Fruit fly (Drosophila melanogaster) whole organism, pupa: ENCODE measurements around the gene Lar.

Experiments used
- CG10348 ChIP-seq: fragments of 200-800 bp; sonication (Bioruptor generic); IDR thresholded peaks from 2 replicates; pipeline ENCODE4 v1.3.6; 2022; ENCODE audit warnings: missing biosample characterization, missing genetic modification characterization
- CG12605 ChIP-seq: fragments of 200-800 bp; sonication (Bioruptor generic); IDR thresholded peaks from 2 replicates; pipeline ENCODE4 v1.3.6; 2022; ENCODE audit warnings: missing biosample characterization, missing genetic modification characterization
- CG13204 ChIP-seq: fragments of 200-800 bp; sonication (Bioruptor generic); optimal IDR thresholded peaks from 2 replicates; lab custom pipeline; 2018; ENCODE audit warnings: missing biosample characterization, mild to moderate bottlenecking, missing genetic modification characterization, moderate library complexity
- CG14655 ChIP-seq: fragments of 200-800 bp; sonication (Bioruptor generic); optimal IDR thresholded peaks from 3 replicates; lab custom pipeline; 2017; ENCODE audit warnings: mild to moderate bottlenecking, missing biosample characterization, missing genetic modification reagents, missing genetic modification characterization
- CG15710 ChIP-seq: fragments of 200-800 bp; sonication (Bioruptor generic); optimal IDR thresholded peaks from 2 replicates; lab custom pipeline; 2018; ENCODE audit warnings: missing biosample characterization, mild to moderate bottlenecking, missing genetic modification characterization, moderate library complexity
- CG17806 ChIP-seq: fragments of 200-800 bp; sonication (Bioruptor generic); optimal IDR thresholded peaks from 2 replicates; lab custom pipeline; 2018; ENCODE audit warnings: missing biosample characterization, mild to moderate bottlenecking, missing genetic modification characterization, moderate library complexity
- CG32121 ChIP-seq: fragments of 200-800 bp; sonication (Bioruptor generic); IDR thresholded peaks from 2 replicates; pipeline ENCODE4 v1.3.6; 2022; ENCODE audit warnings: missing biosample characterization, missing genetic modification characterization
- CG34367 ChIP-seq: fragments of 200-800 bp; sonication (Bioruptor generic); optimal IDR thresholded peaks from 2 replicates; lab custom pipeline; 2018; ENCODE audit warnings: missing biosample characterization, mild to moderate bottlenecking, missing genetic modification characterization
- CG4496 ChIP-seq: fragments of 200-800 bp; sonication (Bioruptor generic); IDR thresholded peaks from 3 replicates; pipeline ENCODE4 v1.3.6; 2022; ENCODE audit warnings: missing biosample characterization, missing genetic modification characterization
- CG8159 ChIP-seq: fragments of 200-800 bp; sonication (Bioruptor generic); optimal IDR thresholded peaks from 3 replicates; lab custom pipeline; 2018; ENCODE audit warnings: missing biosample characterization, mild to moderate bottlenecking, missing genetic modification characterization, moderate library complexity
- CG8301 ChIP-seq: fragments of 200-800 bp; sonication (Bioruptor generic); optimal IDR thresholded peaks from 2 replicates; lab custom pipeline; 2018; ENCODE audit warnings: missing biosample characterization, mild to moderate bottlenecking, missing genetic modification characterization
- CG9948 ChIP-seq: fragments of 200-800 bp; sonication (Bioruptor generic); optimal IDR thresholded peaks from 2 replicates; lab custom pipeline; 2018; ENCODE audit warnings: missing biosample characterization, mild to moderate bottlenecking, missing genetic modification characterization, moderate library complexity
- D1 ChIP-seq: fragments of 200-800 bp; sonication (Bioruptor generic); optimal IDR thresholded peaks from 2 replicates; lab custom pipeline; 2018; ENCODE audit warnings: missing biosample characterization, mild to moderate bottlenecking, missing genetic modification characterization, moderate library complexity
- EcR ChIP-seq: fragments of 200-800 bp; sonication (Bioruptor generic); optimal IDR thresholded peaks from 3 replicates; lab custom pipeline; 2019; ENCODE audit warnings: missing biosample characterization, missing genetic modification characterization, mild to moderate bottlenecking, moderate library complexity, missing genetic modification reagents
- Ets98B ChIP-seq: fragments of 200-800 bp; sonication (Bioruptor generic); IDR thresholded peaks from 2 replicates; pipeline ENCODE4 v1.3.6; 2022; ENCODE audit warnings: missing biosample characterization, missing genetic modification characterization
- Pif1A ChIP-seq: fragments of 200-800 bp; sonication (Bioruptor generic); optimal IDR thresholded peaks from 3 replicates; lab custom pipeline; 2016; ENCODE audit warnings: missing biosample characterization, missing genetic modification characterization
- Pif1B ChIP-seq: fragments of 200-800 bp; sonication (Bioruptor generic); optimal IDR thresholded peaks from 3 replicates; lab custom pipeline; 2016; ENCODE audit warnings: missing biosample characterization, missing genetic modification characterization
- Snoo ChIP-seq: fragments of 200-800 bp; sonication (Bioruptor generic); optimal IDR thresholded peaks from 3 replicates; lab custom pipeline; 2017; ENCODE audit warnings: missing biosample characterization, mild to moderate bottlenecking, missing genetic modification characterization, inconsistent platforms
- fd96Ca ChIP-seq: fragments of 200-800 bp; sonication (Bioruptor generic); IDR thresholded peaks from 3 replicates; pipeline ENCODE4 v1.3.6; 2022; ENCODE audit warnings: missing biosample characterization, missing genetic modification characterization
- gl ChIP-seq: fragments of 200-800 bp; sonication (Bioruptor generic); optimal IDR thresholded peaks from 2 replicates; lab custom pipeline; 2018; ENCODE audit warnings: missing biosample characterization, mild to moderate bottlenecking, missing genetic modification characterization
- rn ChIP-seq: fragments of 200-800 bp; sonication (Bioruptor generic); IDR thresholded peaks from 2 replicates; pipeline ENCODE4 v1.3.6; 2022; ENCODE audit warnings: missing biosample characterization, missing genetic modification characterization

Gene Lar

dm6 chr2L:19579995-19580578, 6.3 kb upstream of the Lar start, which contains the start of gene Pmvk:
Gene Pmvk, minus strand, starts transcription at chr2L:19580351.
- no peak for TF ChIP-seq CG17806
- TF ChIP-seq CG8301 (tag; lab: Kevin White, UChicago), result peak; percentile 31
- TF ChIP-seq, all 21 proteins: peak for 1

dm6 chr2L:19582185-19582584, 4.2 kb upstream of the Lar start, which contains the start of gene Hakai:
Gene Hakai, minus strand, starts transcription at chr2L:19582474.
- no peak for TF ChIP-seq gl (tag; lab: Kevin White, UChicago)
- peak; percentile 29 for TF ChIP-seq CG8159 (tag; lab: Kevin White, UChicago)
- TF ChIP-seq CG15710 (tag; lab: Kevin White, UChicago), result peak; percentile 12
- no peak for TF ChIP-seq CG9948 (tag; lab: Kevin White, UChicago)
- no peak for TF ChIP-seq D1
- peak; percentile 37 for TF ChIP-seq Snoo (tag; lab: Kevin White, UChicago)
- TF ChIP-seq CG4496 (GFP tag; lab: Robert Waterston, UW), result 0 out of 3 replicates have a peak, but pooled peaks have one; percentile 60
- 0 out of 2 replicates have a peak, but pooled peaks have one; percentile 7 for TF ChIP-seq Ets98B (GFP tag; lab: Robert Waterston, UW)
- peak; percentile 70 for TF ChIP-seq fd96Ca (GFP tag; lab: Robert Waterston, UW)
- TF ChIP-seq Pif1B (GFP tag; lab: Kevin White, UChicago), result peak; percentile 19
- 0 out of 2 replicates have a peak, but pooled peaks have one; percentile 21 for TF ChIP-seq rn (GFP tag; lab: Robert Waterston, UW)

dm6 chr2L:19583926-19584392, 2.5 kb upstream of the Lar start, which contains the start of the genes PCNA2 and CG10366:
Gene PCNA2, minus strand, starts transcription at chr2L:19583990.
Gene CG10366, plus strand, starts transcription at chr2L:19584235.
- TF ChIP-seq CG17806 (peak; percentile 55), fd96Ca (GFP tag; lab: Robert Waterston, UW) (peak; percentile 26; the same call in 1 of the 3 replicates), EcR (GFP tag; lab: Kevin White, UChicago) (peak; percentile 33), CG13204 (GFP tag; lab: Kevin White, UChicago) (no peak), Snoo (tag; lab: Kevin White, UChicago) (peak; percentile 40), Pif1B (GFP tag; lab: Kevin White, UChicago) (no peak), gl (tag; lab: Kevin White, UChicago) (peak; percentile 29), CG12605 (GFP tag; lab: Robert Waterston, UW) (no peak), CG8159 (tag; lab: Kevin White, UChicago) (peak; percentile 54), CG10348 (GFP tag; lab: Robert Waterston, UW) (no peak), CG34367 (tag; lab: Kevin White, UChicago) (peak; percentile 10), CG15710 (tag; lab: Kevin White, UChicago) (peak; percentile 61), Pif1A (GFP tag; lab: Kevin White, UChicago) (no peak), Ets98B (GFP tag; lab: Robert Waterston, UW) (no peak), CG8301 (tag; lab: Kevin White, UChicago) (peak; percentile 7), CG9948 (tag; lab: Kevin White, UChicago) (peak; percentile 31), rn (GFP tag; lab: Robert Waterston, UW) (no peak), CG4496 (GFP tag; lab: Robert Waterston, UW) (no peak)
- TF ChIP-seq, all 21 proteins: peak for 10

- TF ChIP-seq Pif1B (GFP tag; lab: Kevin White, UChicago) (no peak), CG32121 (GFP tag; lab: Robert Waterston, UW) (0 out of 2 replicates have a peak, but pooled peaks have one; percentile 5)
These were observed 874 bp downstream of the Lar start for dm6 chr2L:19587334-19587659.

DNA sequence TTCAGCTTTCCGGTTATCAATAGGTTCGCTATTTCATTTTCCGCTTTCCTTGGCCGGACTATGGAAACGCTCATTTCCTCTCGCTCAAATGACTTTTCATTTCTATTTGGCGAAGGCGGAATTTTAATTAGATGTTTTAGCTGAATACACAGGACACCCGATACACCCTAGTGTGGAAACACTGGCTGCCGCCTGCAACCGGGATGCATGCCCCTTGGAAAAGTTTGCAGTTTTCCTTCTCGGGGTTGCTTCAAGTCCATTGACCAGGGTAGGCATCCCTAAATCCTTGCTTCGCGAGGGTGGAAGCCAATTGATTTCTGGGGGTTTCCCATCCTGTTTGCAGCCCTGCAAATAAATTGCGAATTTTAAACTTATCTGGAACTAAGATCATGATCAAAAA, 2.5 kb downstream of the Lar start:
- TF ChIP-seq Ets98B (GFP tag; lab: Robert Waterston, UW) (no peak), CG8301 (tag; lab: Kevin White, UChicago) (no peak), Pif1A (GFP tag; lab: Kevin White, UChicago) (no peak), CG4496 (GFP tag; lab: Robert Waterston, UW) (no peak), CG13204 (GFP tag; lab: Kevin White, UChicago) (no peak), CG8159 (tag; lab: Kevin White, UChicago) (no peak), CG17806 (no peak), CG32121 (GFP tag; lab: Robert Waterston, UW) (no peak), Pif1B (GFP tag; lab: Kevin White, UChicago) (no peak), CG14655 (GFP tag; lab: Kevin White, UChicago) (no peak), CG15710 (tag; lab: Kevin White, UChicago) (no peak), CG9948 (tag; lab: Kevin White, UChicago) (no peak), gl (tag; lab: Kevin White, UChicago) (no peak), rn (GFP tag; lab: Robert Waterston, UW) (no peak), CG34367 (tag; lab: Kevin White, UChicago) (no peak), CG12605 (GFP tag; lab: Robert Waterston, UW) (no peak), EcR (GFP tag; lab: Kevin White, UChicago) (no peak)

dm6 chr2L:19590629-19591028, 4.2 kb downstream of the Lar start:
- TF ChIP-seq CG10348 (GFP tag; lab: Robert Waterston, UW) (no peak), CG32121 (GFP tag; lab: Robert Waterston, UW) (no peak), D1 (no peak), CG17806 (no peak), CG4496 (GFP tag; lab: Robert Waterston, UW) (no peak), Snoo (tag; lab: Kevin White, UChicago) (no peak), EcR (GFP tag; lab: Kevin White, UChicago) (no peak), Ets98B (GFP tag; lab: Robert Waterston, UW) (no peak), Pif1B (GFP tag; lab: Kevin White, UChicago) (no peak), CG8159 (tag; lab: Kevin White, UChicago) (no peak), CG9948 (tag; lab: Kevin White, UChicago) (no peak), Pif1A (GFP tag; lab: Kevin White, UChicago) (no peak), fd96Ca (GFP tag; lab: Robert Waterston, UW) (no peak)
